Fruit fly (Drosophila melanogaster) whole organism, embryonic: ENCODE data around the gene CG31207.

Experiments used
- Aef1 ChIP-seq: fragments of 200-800 bp; sonication (Bioruptor generic); IDR thresholded peaks from 3 replicates; pipeline ENCODE4 v1.3.6; 2022; ENCODE audit warnings: missing biosample characterization, missing genetic modification characterization
- BtbVII ChIP-seq: fragments of 200-800 bp; sonication (Bioruptor generic); optimal IDR thresholded peaks from 3 replicates; lab custom pipeline; 2017; ENCODE audit warnings: missing biosample characterization, mild to moderate bottlenecking, missing genetic modification characterization
- CG10274 ChIP-seq: fragments of 200-800 bp; sonication (Bioruptor generic); optimal IDR thresholded peaks from 3 replicates; lab custom pipeline; 2017; ENCODE audit warnings: missing biosample characterization, mild to moderate bottlenecking, missing genetic modification characterization
- CG12236 ChIP-seq: fragments of 200-800 bp; sonication (Bioruptor generic); optimal IDR thresholded peaks from 2 replicates; lab custom pipeline; 2016; ENCODE audit warnings: missing biosample characterization, missing genetic modification characterization
- CG13296 ChIP-seq: fragments of 200-800 bp; sonication (Bioruptor generic); optimal IDR thresholded peaks from 3 replicates; lab custom pipeline; 2018; ENCODE audit warnings: missing biosample characterization, mild to moderate bottlenecking, missing genetic modification characterization
- CG14441 ChIP-seq: fragments of 200-800 bp; sonication (Bioruptor generic); IDR thresholded peaks from 2 replicates; pipeline ENCODE4 v1.3.6; 2022; ENCODE audit warnings: missing biosample characterization, missing genetic modification characterization
- CG18262 ChIP-seq: fragments of 200-800 bp; optimal IDR thresholded peaks from 3 replicates; lab custom pipeline; 2019; ENCODE audit warnings: missing biosample characterization, mild to moderate bottlenecking, missing genetic modification characterization, moderate library complexity
- CG18619 ChIP-seq: fragments of 200-800 bp; sonication (Bioruptor generic); optimal IDR thresholded peaks from 3 replicates; lab custom pipeline; 2017; ENCODE audit warnings: missing biosample characterization, mild to moderate bottlenecking, missing genetic modification characterization
- CG2678 ChIP-seq: fragments of 200-800 bp; sonication (Bioruptor generic); optimal IDR thresholded peaks from 3 replicates; lab custom pipeline; 2019; ENCODE audit warnings: missing biosample characterization, mild to moderate bottlenecking, missing genetic modification characterization, moderate library complexity
- CG31365 ChIP-seq: fragments of 200-800 bp; sonication (Bioruptor generic); optimal IDR thresholded peaks from 2 replicates; lab custom pipeline; 2018; ENCODE audit warnings: missing biosample characterization, mild to moderate bottlenecking, missing genetic modification characterization
- CG33213 ChIP-seq: fragments of 200-800 bp; sonication (Bioruptor generic); optimal IDR thresholded peaks from 3 replicates; lab custom pipeline; 2016; ENCODE audit warnings: missing biosample characterization, missing genetic modification characterization
- CG3407 ChIP-seq: fragments of 200-800 bp; sonication (Bioruptor generic); optimal IDR thresholded peaks from 2 replicates; lab custom pipeline; 2018; ENCODE audit warnings: missing biosample characterization, mild to moderate bottlenecking, missing genetic modification characterization
- CG4282 ChIP-seq: fragments of 200-800 bp; sonication (Bioruptor generic); optimal IDR thresholded peaks from 2 replicates; lab custom pipeline; 2016; ENCODE audit warnings: missing biosample characterization, missing genetic modification characterization
- CG6689 ChIP-seq: fragments of 200-800 bp; sonication (Bioruptor generic); IDR thresholded peaks from 2 replicates; pipeline ENCODE4 v1.3.6; 2022; ENCODE audit warnings: missing biosample characterization, missing genetic modification characterization
- CG6791 ChIP-seq: fragments of 200-800 bp; sonication (Bioruptor generic); IDR thresholded peaks from 3 replicates; pipeline ENCODE4 v1.3.6; 2022; ENCODE audit warnings: missing biosample characterization, missing genetic modification characterization; ENCODE audit not compliant: partially characterized antibody
- CG7372 ChIP-seq: fragments of 200-800 bp; sonication (Bioruptor generic); IDR thresholded peaks from 2 replicates; pipeline ENCODE4 v1.3.6; 2022; ENCODE audit warnings: missing biosample characterization, missing genetic modification characterization
- CG7786 ChIP-seq: fragments of 200-800 bp; sonication (Bioruptor generic); optimal IDR thresholded peaks from 2 replicates; lab custom pipeline; 2016; ENCODE audit warnings: missing biosample characterization, missing genetic modification characterization
- CG8281 ChIP-seq: fragments of 200-800 bp; sonication (Bioruptor generic); optimal IDR thresholded peaks from 2 replicates; lab custom pipeline; 2018; ENCODE audit warnings: missing biosample characterization, mild to moderate bottlenecking, missing genetic modification characterization, moderate library complexity
- CG9876 ChIP-seq: fragments of 200-800 bp; sonication (Bioruptor generic); optimal IDR thresholded peaks from 2 replicates; lab custom pipeline; 2016; ENCODE audit warnings: missing biosample characterization, missing genetic modification characterization
- CrebB ChIP-seq: fragments of 200-800 bp; sonication (Bioruptor generic); optimal IDR thresholded peaks from 3 replicates; lab custom pipeline; 2018; ENCODE audit warnings: missing biosample characterization, mild to moderate bottlenecking, missing genetic modification characterization
- Dad ChIP-seq: fragments of 200-800 bp; sonication (Bioruptor generic); optimal IDR thresholded peaks from 3 replicates; lab custom pipeline; 2016; ENCODE audit warnings: missing biosample characterization, missing genetic modification characterization
- Dek ChIP-seq: fragments of 200-800 bp; sonication (Bioruptor generic); optimal IDR thresholded peaks from 3 replicates; lab custom pipeline; 2019; ENCODE audit warnings: missing biosample characterization, mild to moderate bottlenecking, missing genetic modification characterization, moderate library complexity
- Doc3 ChIP-seq: fragments of 200-800 bp; sonication (Bioruptor generic); IDR thresholded peaks from 3 replicates; pipeline ENCODE4 v1.3.6; 2022; ENCODE audit warnings: missing biosample characterization, missing genetic modification characterization; ENCODE audit not compliant: partially characterized antibody
- E2f1 ChIP-seq: fragments of 200-800 bp; sonication (Bioruptor generic); IDR thresholded peaks from 2 replicates; pipeline ENCODE4 v1.3.6; 2022; ENCODE audit warnings: missing biosample characterization, missing genetic modification characterization
- Hr3 ChIP-seq: fragments of 200-800 bp; sonication (Bioruptor generic); optimal IDR thresholded peaks from 3 replicates; lab custom pipeline; 2016; ENCODE audit warnings: missing biosample characterization, missing genetic modification characterization
- Hr78 ChIP-seq, 2 experiments: fragments of 200-800 bp in 1 of 2; fragments of >200 bp in 1 of 2; sonication (Bioruptor generic) in 1 of 2; optimal IDR thresholded peaks; 2 replicates each; lab custom pipeline; 2017 to 2019; ENCODE audit warnings: missing biosample characterization in 2 of 2, missing genetic modification characterization in 2 of 2, mild to moderate bottlenecking in 1 of 2, moderate library complexity in 1 of 2
- Med ChIP-seq: fragments of 200-800 bp; sonication (Bioruptor generic); peaks from one replicate; lab custom pipeline; 2016; ENCODE audit warnings: missing biosample characterization, missing genetic modification characterization, mild to moderate bottlenecking, inconsistent platforms, moderate library complexity
- Mes4 ChIP-seq: fragments of 200-800 bp; sonication (Bioruptor generic); optimal IDR thresholded peaks from 2 replicates; lab custom pipeline; 2016; ENCODE audit warnings: missing biosample characterization, missing genetic modification characterization
- Opbp ChIP-seq: fragments of 200-800 bp; sonication (Bioruptor generic); IDR thresholded peaks from 3 replicates; pipeline ENCODE4 v1.3.6; 2022; ENCODE audit warnings: missing biosample characterization, missing genetic modification characterization; ENCODE audit not compliant: partially characterized antibody
- Rfx ChIP-seq: fragments of 200-800 bp; sonication (Bioruptor generic); IDR thresholded peaks from 2 replicates; pipeline ENCODE4 v1.3.6; 2022; ENCODE audit warnings: missing biosample characterization, missing genetic modification characterization
- Side ChIP-seq: fragments of 200-800 bp; sonication (Bioruptor generic); optimal IDR thresholded peaks from 2 replicates; lab custom pipeline; 2016; ENCODE audit warnings: missing biosample characterization, missing genetic modification characterization
- Spps ChIP-seq: fragments of 200-800 bp; sonication (Bioruptor generic); optimal IDR thresholded peaks from 2 replicates; lab custom pipeline; 2018; ENCODE audit warnings: missing biosample characterization, mild to moderate bottlenecking, missing genetic modification characterization
- Trl ChIP-seq, 3 experiments: fragments of >200 bp in 2 of 3; fragments of 200-800 bp in 1 of 3; sonication (Bioruptor generic) in 1 of 3; optimal IDR thresholded peaks; 2 replicates in 1 of 3; 3 replicates in 2 of 3; lab custom pipeline; 2016 to 2017; ENCODE audit warnings: missing biosample characterization in 1 of 3, missing genetic modification characterization in 1 of 3
- al ChIP-seq: fragments of 200-800 bp; sonication (Bioruptor generic); IDR thresholded peaks from 2 replicates; pipeline ENCODE4 v1.3.6; 2022; ENCODE audit warnings: missing biosample characterization, missing genetic modification characterization
- ara ChIP-seq: fragments of 200-800 bp; sonication (Bioruptor generic); IDR thresholded peaks from 2 replicates; pipeline ENCODE4 v1.3.6; 2022; ENCODE audit warnings: missing biosample characterization, missing genetic modification characterization
- ase ChIP-seq: fragments of 200-800 bp; sonication (Bioruptor generic); IDR thresholded peaks from 3 replicates; pipeline ENCODE4 v1.3.6; 2022; ENCODE audit warnings: missing biosample characterization, missing genetic modification characterization
- az2 ChIP-seq: fragments of 200-800 bp; sonication (Bioruptor generic); optimal IDR thresholded peaks from 3 replicates; lab custom pipeline; 2016; ENCODE audit warnings: missing biosample characterization, missing genetic modification characterization
- bab2 ChIP-seq: fragments of 200-800 bp; sonication (Bioruptor generic); optimal IDR thresholded peaks from 2 replicates; lab custom pipeline; 2016; ENCODE audit warnings: missing biosample characterization, missing genetic modification characterization
- dati ChIP-seq: fragments of 200-800 bp; sonication (Bioruptor generic); IDR thresholded peaks from 2 replicates; pipeline ENCODE4 v1.3.6; 2022; ENCODE audit warnings: missing biosample characterization, missing genetic modification characterization
- fu2 ChIP-seq: fragments of 200-800 bp; sonication (Bioruptor generic); optimal IDR thresholded peaks from 2 replicates; lab custom pipeline; 2016; ENCODE audit warnings: missing biosample characterization, missing genetic modification characterization
- knrl ChIP-seq: fragments of 200-800 bp; sonication (Bioruptor generic); IDR thresholded peaks from 3 replicates; pipeline ENCODE4 v1.3.6; 2022; ENCODE audit warnings: missing biosample characterization, missing genetic modification characterization; ENCODE audit not compliant: partially characterized antibody
- nau ChIP-seq: fragments of 200-800 bp; sonication (Bioruptor generic); optimal IDR thresholded peaks from 3 replicates; lab custom pipeline; 2017; ENCODE audit warnings: missing biosample characterization, mild to moderate bottlenecking, missing genetic modification characterization, missing genetic modification reagents
- oc ChIP-seq: fragments of 200-800 bp; sonication (Bioruptor generic); optimal IDR thresholded peaks from 2 replicates; lab custom pipeline; 2018; ENCODE audit warnings: missing biosample characterization, mild to moderate bottlenecking, missing genetic modification characterization, moderate library complexity
- odd ChIP-seq: fragments of 200-800 bp; sonication (Bioruptor generic); optimal IDR thresholded peaks from 2 replicates; lab custom pipeline; 2017; ENCODE audit warnings: missing biosample characterization, mild to moderate bottlenecking, missing genetic modification characterization
- pzg ChIP-seq: fragments of 200-800 bp; sonication (Bioruptor generic); optimal IDR thresholded peaks from 3 replicates; lab custom pipeline; 2018; ENCODE audit warnings: missing biosample characterization, mild to moderate bottlenecking, missing genetic modification characterization, moderate library complexity
- seq ChIP-seq: fragments of 200-800 bp; sonication (Bioruptor generic); IDR thresholded peaks from 2 replicates; pipeline ENCODE4 v1.3.6; 2022; ENCODE audit warnings: missing biosample characterization, missing genetic modification characterization
- sisA ChIP-seq: fragments of 200-800 bp; sonication (Bioruptor generic); IDR thresholded peaks from 2 replicates; pipeline ENCODE4 v1.3.6; 2022; ENCODE audit warnings: missing biosample characterization, missing genetic modification characterization
- tio ChIP-seq: fragments of 200-800 bp; sonication (Bioruptor generic); optimal IDR thresholded peaks from 2 replicates; lab custom pipeline; 2017; ENCODE audit warnings: missing biosample characterization, missing genetic modification characterization, inconsistent platforms
- wek ChIP-seq: fragments of 200-800 bp; sonication (Bioruptor generic); optimal IDR thresholded peaks from 3 replicates; lab custom pipeline; 2018; ENCODE audit warnings: missing biosample characterization, mild to moderate bottlenecking, missing genetic modification characterization, moderate library complexity

The CG31207 gene

dm6 chr3R:21065010-21065695 lies 18.3 kb upstream of the CG31207 start, which contains the start of gene AnxB9 (continued):
- peak; percentile 45 to 72 for TF ChIP-seq Trl (optimal IDR thresholded peaks at IDR 0.05; lab: Kevin White, UChicago)
- peak; percentile 70 for TF ChIP-seq Trl (GFP tag; optimal IDR thresholded peaks at IDR 0.05; lab: Kevin White, UChicago)
- TF ChIP-seq CG18262: no peak
- peak; percentile 57 for TF ChIP-seq odd (GFP tag; lab: Kevin White, UChicago)
- no peak for TF ChIP-seq sisA (GFP tag; lab: Robert Waterston, UW)
- peak; percentile 89 for TF ChIP-seq Med
- peak; percentile 96 for TF ChIP-seq CG6791
- TF ChIP-seq CG10274 (GFP tag; lab: Kevin White, UChicago): no peak
- TF ChIP-seq CG8281 (tag; lab: Kevin White, UChicago): no peak
- TF ChIP-seq ara (GFP tag; lab: Robert Waterston, UW): no peak
- TF ChIP-seq Doc3 (GFP tag; lab: Robert Waterston, UW): no peak; the same call in 1 of the 3 replicates
- peak; percentile 13 for TF ChIP-seq oc
- TF ChIP-seq CG9876 (GFP tag; lab: Kevin White, UChicago): no peak
- no peak for TF ChIP-seq az2
- peak; percentile 5; the same call in 2 of the 3 replicates for TF ChIP-seq knrl (GFP tag; lab: Robert Waterston, UW)
- peak; percentile 44 for TF ChIP-seq pzg (GFP tag; lab: Kevin White, UChicago)
- peak; percentile 42 for TF ChIP-seq Side (GFP tag; lab: Kevin White, UChicago)
- peak; percentile 37 for TF ChIP-seq CG2678 (tag; lab: Kevin White, UChicago)
- peak; percentile 48 for TF ChIP-seq CG13296 (GFP tag; lab: Kevin White, UChicago)
- peak; percentile 38 for TF ChIP-seq CG3407 (GFP tag; lab: Kevin White, UChicago)
- peak; percentile 8 for TF ChIP-seq Dad
- no peak for TF ChIP-seq bab2
- no peak for TF ChIP-seq Dek (tag; lab: Kevin White, UChicago)
- TF ChIP-seq CG18619 (GFP tag; lab: Kevin White, UChicago): peak; percentile 6
- no peak for TF ChIP-seq dati (GFP tag; lab: Robert Waterston, UW)
- TF ChIP-seq Aef1 (GFP tag; lab: Robert Waterston, UW): peak; percentile 50; the same call in 2 of the 3 replicates
- TF ChIP-seq Mes4 (GFP tag; lab: Kevin White, UChicago): peak; percentile 45
- no peak for TF ChIP-seq fu2 (GFP tag; lab: Kevin White, UChicago)
- TF ChIP-seq CG7372 (GFP tag; lab: Robert Waterston, UW): no peak
- no peak for TF ChIP-seq Hr3 (GFP tag; lab: Kevin White, UChicago)
- TF ChIP-seq al: no peak
- no peak for TF ChIP-seq CG14441 (GFP tag; lab: Robert Waterston, UW)
- TF ChIP-seq CG7786 (GFP tag; lab: Kevin White, UChicago): no peak
- peak; percentile 50 for TF ChIP-seq CrebB (tag; lab: Kevin White, UChicago)
- no peak for TF ChIP-seq CG6689 (GFP tag; lab: Robert Waterston, UW)
- TF ChIP-seq ase (GFP tag; lab: Robert Waterston, UW): no peak
- TF ChIP-seq E2f1 (GFP tag; lab: Robert Waterston, UW): peak; percentile 39; the same call in 1 of the 2 replicates
- no peak for TF ChIP-seq Spps (tag; lab: Kevin White, UChicago)
- TF ChIP-seq CG12236 (GFP tag; lab: Kevin White, UChicago): peak; percentile 7
- TF ChIP-seq CG31365: peak; percentile 55
- TF ChIP-seq CG4282: peak; percentile 8
- peak; percentile 39 for TF ChIP-seq BtbVII (GFP tag; lab: Kevin White, UChicago)
- TF ChIP-seq CG33213 (GFP tag; lab: Kevin White, UChicago): peak; percentile 56
- TF ChIP-seq tio: no peak
- no peak for TF ChIP-seq Hr78 (GFP tag; optimal IDR thresholded peaks at IDR 0.05; lab: Kevin White, UChicago)
- TF ChIP-seq seq (GFP tag; lab: Robert Waterston, UW): no peak
- TF ChIP-seq Rfx: peak; percentile 60
- peak; percentile 70 for TF ChIP-seq wek (GFP tag; lab: Kevin White, UChicago)
- peak; percentile 34 for TF ChIP-seq nau (GFP tag; lab: Kevin White, UChicago)
- peak; percentile 77 for TF ChIP-seq Opbp (GFP tag; lab: Robert Waterston, UW)
